Worm (Caenorhabditis elegans): ENCODE data around the gene T01C4.8.

DNA sequence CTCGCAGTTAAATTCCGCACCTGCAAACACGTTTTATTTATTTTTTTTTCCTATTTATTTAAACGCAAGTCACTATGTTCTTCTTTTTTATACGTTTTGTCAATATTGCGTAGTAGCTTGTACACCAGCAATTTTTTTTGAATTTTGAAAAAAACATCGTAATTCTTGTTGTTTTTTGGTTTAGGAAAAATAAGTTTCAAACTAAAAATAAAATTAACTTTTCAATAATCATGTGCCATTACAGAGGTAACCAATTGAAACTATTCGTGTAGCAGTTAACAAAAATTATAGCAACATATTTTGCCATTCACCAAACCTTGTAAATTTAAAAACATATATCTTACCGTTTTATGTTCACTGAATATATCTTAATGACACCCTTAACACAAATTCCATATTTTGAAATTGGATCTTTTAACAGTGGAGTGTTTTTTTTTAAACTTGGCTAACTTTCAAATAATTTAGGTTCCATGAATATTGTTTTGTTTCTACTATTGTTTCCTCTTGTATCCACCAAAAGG lies 6.1 kb downstream of the T01C4.8 start, which contains the start of gene lmd-5:
- TF ChIP-seq W03F9.2 (tag; optimal IDR thresholded peaks at IDR 0.05) (no peak), dao-5 (tag; optimal IDR thresholded peaks at IDR 0.05) (no peak)

All from whole organism, L4/young adult.